Fruit fly (Drosophila melanogaster) whole organism, wandering third instar larva: ENCODE data around the gene CG7335.

Experiments used
- Abd-B ChIP-seq: fragments of >200 bp; optimal IDR thresholded peaks from 2 replicates; lab custom pipeline; 2017; ENCODE audit warnings: missing biosample characterization, missing genetic modification characterization
- CG32264 ChIP-seq: fragments of 200-800 bp; sonication (Bioruptor generic); optimal IDR thresholded peaks from 2 replicates; lab custom pipeline; 2016; ENCODE audit warnings: missing biosample characterization, missing genetic modification characterization
- CG9705 ChIP-seq: fragments of 200-800 bp; sonication (Bioruptor generic); optimal IDR thresholded peaks from 2 replicates; lab custom pipeline; 2018; ENCODE audit warnings: missing biosample characterization, mild to moderate bottlenecking, missing genetic modification characterization
- CrebA ChIP-seq: fragments of 200-800 bp; sonication (Bioruptor generic); optimal IDR thresholded peaks from 2 replicates; lab custom pipeline; 2016; ENCODE audit warnings: missing biosample characterization, mild to moderate bottlenecking, missing genetic modification characterization, borderline replicate concordance
- Dfd ChIP-seq: fragments of >200 bp; optimal IDR thresholded peaks from 2 replicates; lab custom pipeline; 2017; ENCODE audit warnings: missing biosample characterization, missing genetic modification characterization
- GATAd ChIP-seq: sonication (Bioruptor generic); optimal IDR thresholded peaks from 2 replicates; lab custom pipeline; 2016; ENCODE audit warnings: missing biosample characterization, missing genetic modification characterization
- HLH106 ChIP-seq: fragments of 200-800 bp; optimal IDR thresholded peaks from 3 replicates; lab custom pipeline; 2019; ENCODE audit warnings: missing biosample characterization, mild to moderate bottlenecking, missing genetic modification characterization, moderate library complexity
- Hnf4 ChIP-seq: fragments of 200-800 bp; sonication (Bioruptor generic); optimal IDR thresholded peaks from 2 replicates; lab custom pipeline; 2016; ENCODE audit warnings: missing biosample characterization, mild to moderate bottlenecking, missing genetic modification characterization
- Hr78 ChIP-seq: fragments of >200 bp; optimal IDR thresholded peaks from 2 replicates; lab custom pipeline; 2017; ENCODE audit warnings: missing biosample characterization, missing genetic modification characterization
- Hr83 ChIP-seq: fragments of 200-300 bp; sonication (Bioruptor generic); optimal IDR thresholded peaks from 2 replicates; lab custom pipeline; 2016; ENCODE audit warnings: missing biosample characterization, mild to moderate bottlenecking, missing genetic modification characterization, moderate library complexity; ENCODE audit not compliant: poor library complexity, severe bottlenecking
- Jra ChIP-seq: sonication (Bioruptor generic); optimal IDR thresholded peaks from 2 replicates; lab custom pipeline; 2016; ENCODE audit warnings: missing biosample characterization, missing genetic modification characterization
- Mio ChIP-seq: sonication (Bioruptor generic); optimal IDR thresholded peaks from 2 replicates; lab custom pipeline; 2016; ENCODE audit warnings: missing biosample characterization, missing genetic modification characterization
- Myc ChIP-seq: fragments of >200 bp; optimal IDR thresholded peaks from 2 replicates; lab custom pipeline; 2017
- OdsH ChIP-seq: fragments of 200-800 bp; sonication (Bioruptor generic); optimal IDR thresholded peaks from 2 replicates; lab custom pipeline; 2016; ENCODE audit warnings: missing biosample characterization, mild to moderate bottlenecking, missing genetic modification characterization
- Rel ChIP-seq, 2 experiments: fragments of 200-800 bp; sonication (Bioruptor generic) in 1 of 2; optimal IDR thresholded peaks; 2 replicates in 1 of 2; 3 replicates in 1 of 2; lab custom pipeline; 2016 to 2019; ENCODE audit warnings: mild to moderate bottlenecking in 2 of 2, missing biosample characterization in 2 of 2, missing genetic modification characterization in 2 of 2, moderate library complexity in 1 of 2
- Vsx2 ChIP-seq: fragments of 200-300, 225-300 bp; sonication (Bioruptor generic); optimal IDR thresholded peaks from 2 replicates; lab custom pipeline; 2018; ENCODE audit warnings: missing biosample characterization, missing genetic modification characterization; ENCODE audit not compliant: partially characterized antibody
- br ChIP-seq: fragments of 200-800 bp; sonication (Bioruptor generic); optimal IDR thresholded peaks from 2 replicates; lab custom pipeline; 2016; ENCODE audit warnings: missing biosample characterization, missing genetic modification characterization
- dl ChIP-seq, 2 experiments: fragments of 175-275, 200-275 bp in 1 of 2; fragments of 200-275 bp in 1 of 2; sonication (Bioruptor generic); optimal IDR thresholded peaks; lab custom pipeline; 2018; ENCODE audit warnings: mild to moderate bottlenecking in 2 of 2, missing biosample characterization in 2 of 2, missing genetic modification characterization in 2 of 2, moderate library complexity in 2 of 2; ENCODE audit not compliant: partially characterized antibody in 2 of 2, insufficient read depth in 1 of 2
- dmrt93B ChIP-seq: fragments of 200-800 bp; sonication (Bioruptor generic); optimal IDR thresholded peaks from 2 replicates; lab custom pipeline; 2018; ENCODE audit warnings: missing biosample characterization, mild to moderate bottlenecking, missing genetic modification characterization
- dsf ChIP-seq: sonication (Bioruptor generic); optimal IDR thresholded peaks from 2 replicates; lab custom pipeline; 2016; ENCODE audit warnings: missing biosample characterization, missing genetic modification characterization, borderline replicate concordance
- ey ChIP-seq: fragments of 200-800 bp; sonication (Bioruptor generic); optimal IDR thresholded peaks from 2 replicates; lab custom pipeline; 2016; ENCODE audit warnings: missing biosample characterization, missing genetic modification characterization
- foxo ChIP-seq, 2 experiments: fragments of 200-800 bp; sonication (Bioruptor generic); optimal IDR thresholded peaks; 2 replicates in 1 of 2; 3 replicates in 1 of 2; lab custom pipeline; 2016 to 2017; ENCODE audit warnings: missing biosample characterization in 2 of 2, missing genetic modification characterization in 2 of 2
- fru ChIP-seq: fragments of 200-800 bp; sonication (Bioruptor generic); optimal IDR thresholded peaks from 3 replicates; lab custom pipeline; 2016; ENCODE audit warnings: missing biosample characterization, mild to moderate bottlenecking, missing genetic modification characterization
- h ChIP-seq: fragments of 200-800 bp; sonication (Bioruptor generic); optimal IDR thresholded peaks from 3 replicates; lab custom pipeline; 2016; ENCODE audit warnings: missing biosample characterization, mild to moderate bottlenecking, missing genetic modification characterization
- lola ChIP-seq: fragments of >200 bp; optimal IDR thresholded peaks from 2 replicates; lab custom pipeline; 2017; ENCODE audit warnings: missing biosample characterization, missing genetic modification characterization
- psq ChIP-seq: fragments of 200-800 bp; sonication (Bioruptor generic); optimal IDR thresholded peaks from 3 replicates; lab custom pipeline; 2017; ENCODE audit warnings: missing biosample characterization, mild to moderate bottlenecking, missing genetic modification characterization, moderate library complexity
- rgr ChIP-seq: fragments of 200-800 bp; sonication (Bioruptor generic); optimal IDR thresholded peaks from 3 replicates; lab custom pipeline; 2016; ENCODE audit warnings: missing biosample characterization, mild to moderate bottlenecking, missing genetic modification characterization
- sage ChIP-seq: fragments of 200-800 bp; sonication (Bioruptor generic); optimal IDR thresholded peaks from 2 replicates; lab custom pipeline; 2016; ENCODE audit warnings: missing biosample characterization, mild to moderate bottlenecking, missing genetic modification characterization
- sv ChIP-seq: fragments of 200-800 bp; sonication (Bioruptor generic); optimal IDR thresholded peaks from 3 replicates; lab custom pipeline; 2016; ENCODE audit warnings: missing biosample characterization, missing genetic modification characterization
- tai ChIP-seq: sonication (Bioruptor generic); optimal IDR thresholded peaks from 2 replicates; lab custom pipeline; 2016; ENCODE audit warnings: missing biosample characterization, missing genetic modification characterization
- woc ChIP-seq: sonication (Bioruptor generic); optimal IDR thresholded peaks from 2 replicates; lab custom pipeline; 2016; ENCODE audit warnings: missing biosample characterization, mild to moderate bottlenecking, missing genetic modification characterization

The CG7335 gene

DNA sequence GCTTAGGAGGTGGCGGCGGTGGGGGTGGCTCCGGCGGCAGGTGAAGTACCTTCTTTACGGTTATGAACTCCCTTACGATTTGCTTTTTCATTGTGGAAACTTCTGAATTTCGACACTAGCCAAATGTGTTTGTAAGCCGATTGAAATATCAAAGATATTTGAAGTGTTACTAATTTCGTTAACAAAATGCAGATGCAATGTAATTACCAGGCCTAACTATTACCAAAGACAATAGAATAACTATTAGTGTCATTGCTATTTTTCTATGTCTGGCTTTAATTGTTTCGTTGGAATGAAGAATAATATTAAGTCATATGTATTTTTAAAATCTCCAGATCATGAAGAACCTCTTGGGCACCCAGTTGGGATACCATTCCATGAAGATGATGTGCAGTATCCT lies at the start of gene CG7335:
Gene CG7335 (minus strand): TSS at position 101 of the 400 bp plus-strand sequence.
- TF ChIP-seq dmrt93B (GFP tag; lab: Kevin White, UChicago) (no peak), Jra (no peak), HLH106 (tag; lab: Kevin White, UChicago) (no peak), ey (GFP tag; lab: Kevin White, UChicago) (no peak), sv (GFP tag; lab: Kevin White, UChicago) (no peak), woc (GFP tag; lab: Kevin White, UChicago) (no peak), dl (GFP tag; optimal IDR thresholded peaks at IDR 0.05; lab: Kevin White, UChicago; ENCODE audit: insufficient read depth in 1 of 2, partially characterized antibody in 2 of 2) (no peak), Vsx2 (GFP tag; lab: Kevin White, UChicago) (no peak)
- TF ChIP-seq, all 38 proteins: peak for 0

dm6 chr3L:20182799-20183198 lies 49.7 kb upstream of the CG7335 start:
- no peak for TF ChIP-seq OdsH (GFP tag; lab: Kevin White, UChicago)
- no peak for TF ChIP-seq Abd-B
- no peak for TF ChIP-seq Hr83
- TF ChIP-seq sage = no peak
- no peak for TF ChIP-seq dl (GFP tag; optimal IDR thresholded peaks at IDR 0.05; lab: Kevin White, UChicago; ENCODE audit: insufficient read depth in 1 of 2, partially characterized antibody in 2 of 2)
- TF ChIP-seq Dfd (GFP tag; lab: Kevin White, UChicago) = peak; percentile 71

- no peak for TF ChIP-seq rgr (GFP tag; lab: Kevin White, UChicago)
- TF ChIP-seq OdsH (GFP tag; lab: Kevin White, UChicago) = no peak
- TF ChIP-seq Dfd (GFP tag; lab: Kevin White, UChicago) = no peak
- TF ChIP-seq tai (GFP tag; lab: Kevin White, UChicago) = no peak
- no peak for TF ChIP-seq Rel (GFP tag; optimal IDR thresholded peaks at IDR 0.05; lab: Kevin White, UChicago)
- TF ChIP-seq Rel (tag; optimal IDR thresholded peaks at IDR 0.05; lab: Kevin White, UChicago) = no peak
- no peak for TF ChIP-seq GATAd (GFP tag; lab: Kevin White, UChicago)
- no peak for TF ChIP-seq sv (GFP tag; lab: Kevin White, UChicago)
- TF ChIP-seq Hr78 (GFP tag; lab: Kevin White, UChicago) = no peak
- no peak for TF ChIP-seq Myc
- no peak for TF ChIP-seq woc (GFP tag; lab: Kevin White, UChicago)
- no peak for TF ChIP-seq CG9705 (GFP tag; lab: Kevin White, UChicago)
- no peak for TF ChIP-seq Hr83
- no peak for TF ChIP-seq CG32264 (GFP tag; lab: Kevin White, UChicago)
- TF ChIP-seq br (GFP tag; lab: Kevin White, UChicago) = no peak
- TF ChIP-seq ey (GFP tag; lab: Kevin White, UChicago) = no peak
- TF ChIP-seq dl (GFP tag; optimal IDR thresholded peaks at IDR 0.05; lab: Kevin White, UChicago; ENCODE audit: insufficient read depth in 1 of 2, partially characterized antibody in 2 of 2) = no peak
- no peak for TF ChIP-seq Jra
- TF ChIP-seq foxo (GFP tag; optimal IDR thresholded peaks at IDR 0.05; lab: Kevin White, UChicago) = no peak
- no peak for TF ChIP-seq Hnf4 (GFP tag; lab: Kevin White, UChicago)
- TF ChIP-seq Abd-B = no peak
Observed at dm6 chr3L:20178101-20178500, 45.0 kb upstream of the CG7335 start.

dm6 chr3L:20177697-20178096 lies 44.6 kb upstream of the CG7335 start:
- TF ChIP-seq CG9705 (GFP tag; lab: Kevin White, UChicago) (no peak), CrebA (GFP tag; lab: Kevin White, UChicago) (no peak), foxo (GFP tag; optimal IDR thresholded peaks at IDR 0.05; lab: Kevin White, UChicago) (no peak), Dfd (GFP tag; lab: Kevin White, UChicago) (peak; percentile 86), tai (GFP tag; lab: Kevin White, UChicago) (no peak), dsf (GFP tag; lab: Kevin White, UChicago) (no peak)
- TF ChIP-seq, all 38 proteins: peak for 1

DNA sequence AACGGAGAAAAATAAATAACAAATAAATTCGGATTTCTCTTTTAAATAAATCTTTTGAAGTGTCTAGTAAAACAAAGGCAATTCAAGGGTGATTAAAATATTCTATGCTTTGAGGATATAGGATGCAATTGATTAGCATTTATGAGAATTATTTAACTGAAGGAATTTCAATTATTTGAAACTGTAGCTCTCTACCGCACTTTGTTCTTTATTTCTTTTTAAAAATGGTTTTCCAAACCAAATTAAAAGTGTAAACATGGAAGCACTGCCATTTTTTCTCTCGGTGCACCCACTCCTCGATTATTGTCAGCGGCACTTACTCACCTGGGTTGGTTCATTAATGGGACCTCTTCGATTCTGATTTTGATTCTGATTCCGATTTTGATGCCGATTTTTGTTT lies 35.1 kb upstream of the CG7335 start:
- TF ChIP-seq dsf (GFP tag; lab: Kevin White, UChicago) (no peak), dmrt93B (GFP tag; lab: Kevin White, UChicago) (no peak), sage (no peak), HLH106 (tag; lab: Kevin White, UChicago) (peak; percentile 30), psq (GFP tag; lab: Kevin White, UChicago) (no peak), CG32264 (GFP tag; lab: Kevin White, UChicago) (no peak), woc (GFP tag; lab: Kevin White, UChicago) (peak; percentile 45), h (GFP tag; lab: Kevin White, UChicago) (peak; percentile 54), Abd-B (no peak), lola (GFP tag; lab: Kevin White, UChicago) (no peak), fru (GFP tag; lab: Kevin White, UChicago) (peak; percentile 47), GATAd (GFP tag; lab: Kevin White, UChicago) (no peak), foxo (GFP tag; optimal IDR thresholded peaks at IDR 0.05; lab: Kevin White, UChicago) (peak in 1 of 2 experiments; percentile 50), Hr83 (no peak), Hnf4 (GFP tag; lab: Kevin White, UChicago) (no peak), OdsH (GFP tag; lab: Kevin White, UChicago) (peak; percentile 53), Mio (GFP tag; lab: Kevin White, UChicago) (no peak), Jra (no peak), rgr (GFP tag; lab: Kevin White, UChicago) (peak; percentile 20), br (GFP tag; lab: Kevin White, UChicago) (peak; percentile 0), ey (GFP tag; lab: Kevin White, UChicago) (peak; percentile 42)
